Fruit fly (Drosophila melanogaster) whole organism, wandering third instar larva: ENCODE data around the gene fusl.

Source experiments
- Dfd ChIP-seq: fragments of >200 bp; optimal IDR thresholded peaks from 2 replicates; lab custom pipeline; 2017; ENCODE audit warnings: missing biosample characterization, missing genetic modification characterization
- dl ChIP-seq, 2 experiments: fragments of 175-275, 200-275 bp in 1 of 2; fragments of 200-275 bp in 1 of 2; sonication (Bioruptor generic); optimal IDR thresholded peaks; lab custom pipeline; 2018; ENCODE audit warnings: mild to moderate bottlenecking in 2 of 2, missing biosample characterization in 2 of 2, missing genetic modification characterization in 2 of 2, moderate library complexity in 2 of 2; ENCODE audit not compliant: partially characterized antibody in 2 of 2, insufficient read depth in 1 of 2
- dmrt93B ChIP-seq: fragments of 200-800 bp; sonication (Bioruptor generic); optimal IDR thresholded peaks from 2 replicates; lab custom pipeline; 2018; ENCODE audit warnings: missing biosample characterization, mild to moderate bottlenecking, missing genetic modification characterization
- h ChIP-seq: fragments of 200-800 bp; sonication (Bioruptor generic); optimal IDR thresholded peaks from 3 replicates; lab custom pipeline; 2016; ENCODE audit warnings: missing biosample characterization, mild to moderate bottlenecking, missing genetic modification characterization

- TF ChIP-seq dl (GFP tag; optimal IDR thresholded peaks at IDR 0.05; lab: Kevin White, UChicago; ENCODE audit: insufficient read depth in 1 of 2, partially characterized antibody in 2 of 2) (no peak), dmrt93B (GFP tag; lab: Kevin White, UChicago) (no peak), h (GFP tag; lab: Kevin White, UChicago) (no peak), Dfd (GFP tag; lab: Kevin White, UChicago) (no peak)
These were observed 28.0 kb upstream of the fusl start for dm6 chr2L:5365841-5366240.
